Worm (Caenorhabditis elegans) whole organism, young adult: Measurements from ENCODE around the gene fut-8.

Experiments
- C17E4.6 ChIP-seq: fragments of 200-800 bp; sonication (Bioruptor generic); IDR thresholded peaks from 2 replicates; pipeline ENCODE4 v1.3.6; 2022; ENCODE audit warnings: missing genetic modification reagents, missing genetic modification characterization, missing compliant biosample characterization
- D2030.7 ChIP-seq: fragments of 200-800 bp; sonication (Bioruptor generic); IDR thresholded peaks from 2 replicates; pipeline ENCODE4 v1.3.6; 2022; ENCODE audit warnings: missing genetic modification reagents, missing genetic modification characterization, missing compliant biosample characterization
- F49E8.2 ChIP-seq: sonication (generic microtip); optimal IDR thresholded peaks from 3 replicates; lab custom pipeline; 2017; ENCODE audit warnings: missing genetic modification characterization, mild to moderate bottlenecking, missing compliant biosample characterization, antibody characterized with exemption, moderate library complexity; ENCODE audit not compliant: insufficient read depth
- F57A8.1 ChIP-seq: fragments of 200-800 bp; sonication (Bioruptor generic); optimal IDR thresholded peaks from 2 replicates; lab custom pipeline; 2018; ENCODE audit warnings: mild to moderate bottlenecking, missing genetic modification characterization, moderate library complexity, missing compliant biosample characterization
- T07F8.4 ChIP-seq: sonication (generic microtip); optimal IDR thresholded peaks from 2 replicates; lab custom pipeline; 2016; ENCODE audit warnings: mild to moderate bottlenecking, missing genetic modification characterization, moderate library complexity, missing compliant biosample characterization
- T26A5.8 ChIP-seq: sonication (generic microtip); optimal IDR thresholded peaks from 2 replicates; lab custom pipeline; 2016; ENCODE audit warnings: missing genetic modification characterization, missing compliant biosample characterization
- Y56A3A.18 ChIP-seq: fragments of 200-800 bp; sonication (Bioruptor generic); IDR thresholded peaks from 2 replicates; pipeline ENCODE4 v1.3.6; 2022; ENCODE audit warnings: missing genetic modification reagents, missing genetic modification characterization, missing compliant biosample characterization
- Y67H2A.10 ChIP-seq: fragments of 200-800 bp; sonication (Bioruptor generic); conservative IDR thresholded peaks from 2 replicates; pipeline ENCODE4 v1.3.6; 2022; ENCODE audit warnings: missing genetic modification reagents, missing genetic modification characterization, missing compliant biosample characterization
- Y95B8A.8 ChIP-seq: fragments of 200-800 bp; sonication (Bioruptor generic); IDR thresholded peaks from 2 replicates; pipeline ENCODE4 v1.3.6; 2022; ENCODE audit warnings: missing genetic modification reagents, missing genetic modification characterization, missing compliant biosample characterization
- akir-1 ChIP-seq: fragments of 200-800 bp; sonication (Bioruptor generic); optimal IDR thresholded peaks from 2 replicates; lab custom pipeline; 2018; ENCODE audit warnings: mild to moderate bottlenecking, missing genetic modification characterization, moderate library complexity, missing compliant biosample characterization
- ama-1 ChIP-seq, 3 experiments: fragments of 150-350 bp in 1 of 3; sonication (generic microtip) in 2 of 3; optimal IDR thresholded peaks; 2 replicates each; lab custom pipeline; 2014 to 2018; ENCODE audit warnings: missing biosample characterization in 2 of 3, missing genetic modification characterization in 2 of 3, missing genetic modification reagents in 2 of 3
- aptf-2 ChIP-seq: fragments of 200-800 bp; sonication (Bioruptor generic); conservative IDR thresholded peaks from 2 replicates; pipeline ENCODE4 v1.3.6; 2022; ENCODE audit warnings: missing genetic modification reagents, missing genetic modification characterization, missing compliant biosample characterization
- aptf-3 ChIP-seq: fragments of 200-800 bp; sonication (Bioruptor generic); IDR thresholded peaks from 2 replicates; pipeline ENCODE4 v1.3.6; 2022; ENCODE audit warnings: missing genetic modification characterization, missing compliant biosample characterization
- atf-7 ChIP-seq: sonication (generic microtip); optimal IDR thresholded peaks from 2 replicates; lab custom pipeline; 2017; ENCODE audit warnings: mild to moderate bottlenecking, missing genetic modification characterization, missing compliant biosample characterization
- attf-5 ChIP-seq: fragments of 200-800 bp; sonication (Bioruptor generic); optimal IDR thresholded peaks from 2 replicates; lab custom pipeline; 2018; ENCODE audit warnings: mild to moderate bottlenecking, missing genetic modification characterization, missing compliant biosample characterization
- attf-6 ChIP-seq: fragments of 200-800 bp; sonication (Bioruptor generic); IDR thresholded peaks from 2 replicates; pipeline ENCODE4 v1.3.6; 2022; ENCODE audit warnings: missing genetic modification reagents, missing genetic modification characterization, missing compliant biosample characterization
- bed-1 ChIP-seq: fragments of 200-800 bp; sonication (Bioruptor generic); IDR thresholded peaks from 2 replicates; pipeline ENCODE4 v1.3.6; 2022; ENCODE audit warnings: missing genetic modification reagents, missing genetic modification characterization, missing compliant biosample characterization
- cebp-1 ChIP-seq, 2 experiments: fragments of 200-800 bp in 1 of 2; sonication (Bioruptor generic) in 1 of 2; sonication (generic microtip) in 1 of 2; IDR thresholded peaks in 1 of 2; optimal IDR thresholded peaks in 1 of 2; 2 replicates each; pipeline versions ENCODE4 v1.3.6 to Lab custom; 2017 to 2022; ENCODE audit warnings: missing compliant biosample characterization in 2 of 2, missing genetic modification characterization in 2 of 2, mild to moderate bottlenecking in 1 of 2, missing genetic modification reagents in 1 of 2, moderate library complexity in 1 of 2
- ceh-91 ChIP-seq: fragments of 200-800 bp; sonication (Bioruptor generic); IDR thresholded peaks from 2 replicates; pipeline ENCODE4 v1.3.6; 2022; ENCODE audit warnings: missing genetic modification reagents, missing genetic modification characterization, missing compliant biosample characterization
- die-1 ChIP-seq: sonication (generic microtip); optimal IDR thresholded peaks from 2 replicates; lab custom pipeline; 2016; ENCODE audit warnings: missing genotype, mild to moderate bottlenecking, missing genetic modification characterization, missing compliant biosample characterization
- dox-1 ChIP-seq: fragments of 200-800 bp; sonication (Bioruptor generic); IDR thresholded peaks from 2 replicates; pipeline ENCODE4 v1.3.6; 2022; ENCODE audit warnings: missing genetic modification reagents, missing genetic modification characterization, missing compliant biosample characterization
- efl-1 ChIP-seq: fragments of 150-350 bp; optimal IDR thresholded peaks from 2 replicates; lab custom pipeline; 2014; ENCODE audit warnings: missing biosample characterization, missing genetic modification reagents, missing genetic modification characterization
- egl-18 ChIP-seq: fragments of 200-800 bp; sonication (Bioruptor generic); IDR thresholded peaks from 2 replicates; pipeline ENCODE4 v1.3.6; 2022; ENCODE audit warnings: missing genetic modification reagents, missing genetic modification characterization, missing compliant biosample characterization
- ekl-4 ChIP-seq: fragments of 200-800 bp; sonication (Bioruptor generic); IDR thresholded peaks from 2 replicates; pipeline ENCODE4 v1.3.6; 2022; ENCODE audit warnings: missing genetic modification reagents, missing genetic modification characterization, missing compliant biosample characterization
- hlh-26 ChIP-seq: fragments of 200-800 bp; sonication (Bioruptor generic); conservative IDR thresholded peaks from 2 replicates; pipeline ENCODE4 v1.3.6; 2022; ENCODE audit warnings: missing genetic modification reagents, missing genetic modification characterization, missing compliant biosample characterization
- hrde-1 ChIP-seq: sonication (generic microtip); optimal IDR thresholded peaks from 2 replicates; lab custom pipeline; 2016; ENCODE audit warnings: missing genetic modification characterization, mild to moderate bottlenecking, missing compliant biosample characterization, moderate library complexity, missing genotype, missing genetic modification reagents, borderline replicate concordance
- lag-1 ChIP-seq: fragments of 200-800 bp; sonication (Bioruptor generic); IDR thresholded peaks from 2 replicates; pipeline ENCODE4 v1.3.6; 2022; ENCODE audit warnings: missing genetic modification reagents, missing genetic modification characterization, missing compliant biosample characterization
- lin-35 ChIP-seq, 3 experiments: fragments of 150-350 bp in 2 of 3; sonication (generic microtip) in 1 of 3; optimal IDR thresholded peaks; 2 replicates each; lab custom pipeline; 2014 to 2018; ENCODE audit warnings: missing biosample characterization in 3 of 3, missing genetic modification characterization in 3 of 3, missing genetic modification reagents in 3 of 3
- lin-54 ChIP-seq: fragments of 200-800 bp; sonication (Bioruptor generic); optimal IDR thresholded peaks from 2 replicates; lab custom pipeline; 2018; ENCODE audit warnings: mild to moderate bottlenecking, missing genetic modification characterization, missing compliant biosample characterization
- mes-4 ChIP-seq: sonication (generic microtip); optimal IDR thresholded peaks from 2 replicates; lab custom pipeline; 2016; ENCODE audit warnings: missing genotype, missing genetic modification characterization, missing compliant biosample characterization
- nfya-2 ChIP-seq: fragments of 200-800 bp; sonication (Bioruptor generic); IDR thresholded peaks from 2 replicates; pipeline ENCODE4 v1.3.6; 2022; ENCODE audit warnings: missing genetic modification reagents, missing genetic modification characterization, missing compliant biosample characterization
- nhr-90 ChIP-seq: sonication (generic microtip); optimal IDR thresholded peaks from 2 replicates; lab custom pipeline; 2016; ENCODE audit warnings: missing genotype, mild to moderate bottlenecking, missing genetic modification characterization, missing compliant biosample characterization
- pha-4 ChIP-seq: fragments of 150-350 bp; sonication (generic microtip); optimal IDR thresholded peaks from 2 replicates; lab custom pipeline; 2014; ENCODE audit warnings: missing biosample characterization, missing genetic modification reagents, missing genetic modification characterization
- rec-8 ChIP-seq, 2 experiments: sonication (generic microtip); optimal IDR thresholded peaks; 2 replicates each; lab custom pipeline; 2016; ENCODE audit warnings: mild to moderate bottlenecking in 2 of 2, missing genetic modification characterization in 2 of 2, missing genetic modification reagents in 2 of 2, missing genotype in 2 of 2, missing biosample characterization in 1 of 2, missing compliant biosample characterization in 1 of 2, moderate library complexity in 1 of 2
- snpc-3.4 ChIP-seq: sonication (generic microtip); optimal IDR thresholded peaks from 2 replicates; lab custom pipeline; 2017; ENCODE audit warnings: missing genetic modification characterization, mild to moderate bottlenecking, missing compliant biosample characterization, antibody characterized with exemption, moderate library complexity, missing genotype, missing genetic modification reagents
- somi-1 ChIP-seq: fragments of 200-800 bp; sonication (Bioruptor generic); optimal IDR thresholded peaks from 2 replicates; lab custom pipeline; 2018; ENCODE audit warnings: mild to moderate bottlenecking, missing genetic modification characterization, missing compliant biosample characterization
- sptf-2 ChIP-seq: fragments of 200-800 bp; sonication (Bioruptor generic); optimal IDR thresholded peaks from 2 replicates; lab custom pipeline; 2018; ENCODE audit warnings: mild to moderate bottlenecking, missing genetic modification characterization, missing compliant biosample characterization
- tbp1 ChIP-seq: fragments of 200-800 bp; sonication (Bioruptor generic); optimal IDR thresholded peaks from 2 replicates; lab custom pipeline; 2018; ENCODE audit warnings: mild to moderate bottlenecking, missing genetic modification characterization, missing compliant biosample characterization
- tlf-1 ChIP-seq: fragments of 200-800 bp; sonication (Bioruptor generic); optimal IDR thresholded peaks from 2 replicates; lab custom pipeline; 2018; ENCODE audit warnings: mild to moderate bottlenecking, missing genetic modification characterization, missing compliant biosample characterization
- unc-130 ChIP-seq: sonication (generic microtip); optimal IDR thresholded peaks from 2 replicates; lab custom pipeline; 2016; ENCODE audit warnings: missing genetic modification reagents, missing genetic modification characterization, missing compliant biosample characterization
- zfh-2 ChIP-seq: fragments of 200-800 bp; sonication (Bioruptor generic); conservative IDR thresholded peaks from 2 replicates; pipeline ENCODE4 v1.3.6; 2022; ENCODE audit warnings: missing genetic modification reagents, missing genetic modification characterization, missing compliant biosample characterization
- zim-3 ChIP-seq: sonication (generic microtip); optimal IDR thresholded peaks from 2 replicates; lab custom pipeline; 2017; ENCODE audit warnings: mild to moderate bottlenecking, missing genetic modification characterization, moderate library complexity, missing compliant biosample characterization
- ztf-22 ChIP-seq: fragments of 200-800 bp; sonication (Bioruptor generic); optimal IDR thresholded peaks from 2 replicates; lab custom pipeline; 2018; ENCODE audit warnings: mild to moderate bottlenecking, missing genetic modification characterization, moderate library complexity, missing compliant biosample characterization

The fut-8 gene

DNA sequence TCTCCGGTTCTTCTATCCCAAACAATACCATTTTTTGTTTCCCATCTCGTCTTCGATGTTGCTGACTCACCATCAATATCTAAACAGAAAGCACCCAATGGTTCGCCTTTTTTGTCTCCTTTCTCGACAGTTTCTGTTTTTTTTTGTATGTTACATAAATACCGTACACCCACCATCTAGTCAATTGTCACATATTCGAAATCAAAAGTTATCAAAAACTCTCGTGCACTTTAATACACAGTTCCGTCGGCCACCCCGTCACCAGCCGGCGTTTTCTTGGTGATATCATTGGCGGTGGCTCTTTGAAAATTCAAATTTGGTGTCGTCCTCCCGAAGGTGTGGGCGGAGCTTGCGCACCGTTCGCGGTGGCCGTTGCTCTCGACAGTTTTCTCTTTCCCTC lies 17.6 kb upstream of the fut-8 start:
- TF ChIP-seq Y67H2A.10 (GFP tag; lab: Robert Waterston, UW) = no peak
- TF ChIP-seq zfh-2 (GFP tag; lab: Robert Waterston, UW) = peak; percentile 63; the same call in 1 of the 2 replicates

DNA sequence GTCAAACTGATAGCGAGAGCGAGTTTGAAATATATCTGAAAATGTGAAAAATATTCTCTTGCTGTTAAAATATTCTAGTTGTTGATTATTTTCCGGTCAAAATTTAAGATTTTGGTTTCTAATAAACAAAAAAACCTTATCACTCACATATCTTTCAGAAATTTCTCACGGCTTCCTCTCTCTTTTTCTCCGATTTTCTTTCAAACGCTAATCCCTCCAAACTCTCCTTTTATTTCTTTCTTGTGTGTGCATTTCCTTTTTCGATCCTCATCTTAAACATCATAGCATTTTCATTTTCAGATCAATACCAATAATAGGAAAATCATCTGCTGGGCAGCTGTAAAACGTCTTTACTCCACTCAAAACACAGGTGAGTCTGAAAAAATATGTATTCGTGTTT lies 13.0 kb upstream of the fut-8 start, which contains the start of gene fos-1:
Gene fos-1 (plus strand): TSS at position 301 of the 400 bp plus-strand sequence.
- TF ChIP-seq ceh-91 (GFP tag; lab: Robert Waterston, UW) (no peak), hrde-1 (no peak), T26A5.8 (tag; lab: Kevin White, UChicago) (no peak), nfya-2 (GFP tag; lab: Robert Waterston, UW) (no peak), lin-54 (GFP tag; lab: Kevin White, UChicago) (no peak)
- TF ChIP-seq, all 124 proteins: peak for 0

DNA sequence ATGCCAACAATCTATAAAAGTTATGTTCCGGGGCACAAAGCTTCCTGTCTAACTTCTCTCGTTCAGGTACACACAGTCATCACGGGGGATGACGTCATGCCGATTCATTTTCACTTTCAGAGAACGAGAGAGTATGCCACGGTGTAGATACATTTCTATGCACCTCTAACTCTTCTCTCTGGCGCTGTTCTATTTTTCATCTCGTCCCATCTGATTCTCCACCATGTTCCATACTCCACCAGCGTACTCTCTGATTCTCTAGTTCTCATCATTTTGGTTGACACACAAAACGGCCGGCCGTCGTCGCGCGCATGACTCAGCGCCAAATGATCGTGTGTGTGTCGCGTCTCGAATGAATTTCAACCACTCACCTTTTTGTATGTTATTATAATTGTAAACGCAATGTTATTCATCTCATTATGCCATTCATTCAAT lies 10.1 kb upstream of the fut-8 start:
- TF ChIP-seq rec-8 (tag; optimal IDR thresholded peaks at IDR 0.05; lab: Kevin White, UChicago) (no peak), ama-1 (optimal IDR thresholded peaks at IDR 0.05; lab: Kevin White, UChicago) (no peak), ama-1 (GFP tag; optimal IDR thresholded peaks at IDR 0.05; lab: Kevin White, UChicago) (no peak), T07F8.4 (no peak), hlh-26 (GFP tag; lab: Robert Waterston, UW) (no peak), pha-4 (tag; lab: Kevin White, UChicago) (peak; percentile 27), aptf-3 (GFP tag; lab: Robert Waterston, UW) (no peak), F49E8.2 (tag; lab: Kevin White, UChicago) (no peak), unc-130 (no peak), tlf-1 (GFP tag; lab: Kevin White, UChicago) (peak; percentile 85), die-1 (tag; lab: Kevin White, UChicago) (peak; percentile 62), Y56A3A.18 (GFP tag; lab: Robert Waterston, UW) (peak; percentile 89; the same call in 1 of the 2 replicates), somi-1 (GFP tag; lab: Kevin White, UChicago) (peak; percentile 78), cebp-1 (GFP tag; IDR thresholded peaks at IDR 0.05; lab: Robert Waterston, UW) (peak; percentile 26; the same call in 1 of the 2 replicates), cebp-1 (tag; optimal IDR thresholded peaks at IDR 0.05; lab: Kevin White, UChicago) (peak; percentile 91), ekl-4 (GFP tag; lab: Robert Waterston, UW) (peak; percentile 82), Y67H2A.10 (GFP tag; lab: Robert Waterston, UW) (peak; percentile 40; the same call in 1 of the 2 replicates), akir-1 (GFP tag; lab: Kevin White, UChicago) (peak; percentile 13), attf-6 (GFP tag; lab: Robert Waterston, UW) (no peak), dox-1 (GFP tag; lab: Robert Waterston, UW) (peak; percentile 91), Y95B8A.8 (GFP tag; lab: Robert Waterston, UW) (0 out of 2 replicates have a peak, but pooled peaks have one; percentile 46), zim-3 (tag; lab: Kevin White, UChicago) (no peak), F57A8.1 (GFP tag; lab: Kevin White, UChicago) (no peak), zfh-2 (GFP tag; lab: Robert Waterston, UW) (peak; percentile 90), efl-1 (GFP tag; lab: Kevin White, UChicago) (no peak), snpc-3.4 (tag; lab: Kevin White, UChicago) (no peak), attf-5 (GFP tag; lab: Kevin White, UChicago) (peak; percentile 93), lin-35 (GFP tag; optimal IDR thresholded peaks at IDR 0.05; lab: Kevin White, UChicago) (peak in 1 of 3 experiments; percentile 59), atf-7 (tag; lab: Kevin White, UChicago) (peak; percentile 100), D2030.7 (GFP tag; lab: Robert Waterston, UW) (no peak), sptf-2 (GFP tag; lab: Kevin White, UChicago) (no peak), ztf-22 (GFP tag; lab: Kevin White, UChicago) (peak; percentile 83), lag-1 (GFP tag; lab: Robert Waterston, UW) (no peak), nhr-90 (tag; lab: Kevin White, UChicago) (peak; percentile 75), tbp1 (GFP tag; lab: Kevin White, UChicago) (peak; percentile 64), bed-1 (GFP tag; lab: Robert Waterston, UW) (no peak), aptf-2 (GFP tag; lab: Robert Waterston, UW) (no peak), C17E4.6 (GFP tag; lab: Robert Waterston, UW) (no peak), egl-18 (GFP tag; lab: Robert Waterston, UW) (0 out of 2 replicates have a peak, but pooled peaks have one; percentile 21), mes-4 (tag; lab: Kevin White, UChicago) (no peak)
